Fruit fly (Drosophila melanogaster): ENCODE measurements around the gene CG8004.

CG8004 gene

DNA sequence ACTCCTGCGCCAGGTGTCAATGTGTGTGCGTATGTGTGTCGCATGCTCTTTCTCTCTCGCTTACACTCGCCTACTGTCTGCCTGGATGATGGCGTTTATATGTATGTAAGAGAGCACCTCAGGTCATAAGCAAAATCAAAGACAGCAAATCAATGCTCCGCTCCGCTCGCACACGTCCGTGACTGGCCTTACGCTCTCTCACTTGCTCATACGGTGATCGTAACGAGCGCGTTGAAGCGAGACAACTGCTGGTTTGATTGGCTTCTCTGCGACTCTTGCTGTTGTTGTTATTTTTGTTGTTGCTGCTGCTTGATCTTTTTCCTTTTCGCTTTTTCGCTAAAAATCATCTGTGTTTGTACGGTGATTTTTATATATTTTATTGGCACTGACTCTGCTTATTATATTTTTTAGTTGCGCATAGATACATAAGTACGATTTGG, 32.7 kb downstream of the CG8004 start (continued):
- no peak for TF ChIP-seq CG4854 (GFP tag; optimal IDR thresholded peaks at IDR 0.05)
- TF ChIP-seq sisA (GFP tag; IDR thresholded peaks at IDR 0.05), result no peak
- peak; percentile 57 for TF ChIP-seq zen (tag; optimal IDR thresholded peaks at IDR 0.05)
- no peak for TF ChIP-seq CG4707 (GFP tag; optimal IDR thresholded peaks at IDR 0.05)
- TF ChIP-seq en (GFP tag; optimal IDR thresholded peaks at IDR 0.05), result no peak
- TF ChIP-seq sr (GFP tag; IDR thresholded peaks at IDR 0.05), result no peak
- TF ChIP-seq scrt (GFP tag; optimal IDR thresholded peaks at IDR 0.05), result no peak
- peak; percentile 30 for TF ChIP-seq twi (tag; optimal IDR thresholded peaks at IDR 0.05)
- TF ChIP-seq schlank (tag; optimal IDR thresholded peaks at IDR 0.05), result no peak
- no peak for TF ChIP-seq CG10959 (GFP tag; IDR thresholded peaks at IDR 0.05)
- peak; percentile 55; the same call in 2 of the 3 replicates for TF ChIP-seq Aef1 (GFP tag; IDR thresholded peaks at IDR 0.05)
- TF ChIP-seq CG12659 (GFP tag; optimal IDR thresholded peaks at IDR 0.05), result no peak
- TF ChIP-seq CG33557 (GFP tag; optimal IDR thresholded peaks at IDR 0.05), result peak; percentile 22
- no peak for TF ChIP-seq trh (GFP tag; optimal IDR thresholded peaks at IDR 0.05)
- peak; percentile 47 for TF ChIP-seq CG8924 (tag; optimal IDR thresholded peaks at IDR 0.05)
- no peak for TF ChIP-seq Sin3A (optimal IDR thresholded peaks at IDR 0.05)
- peak; percentile 97 for TF ChIP-seq CG1832 (GFP tag; optimal IDR thresholded peaks at IDR 0.05)
- TF ChIP-seq kay (GFP tag; optimal IDR thresholded peaks at IDR 0.05), result no peak
- TF ChIP-seq danr (GFP tag; IDR thresholded peaks at IDR 0.05), result no peak
- TF ChIP-seq CG11723 (GFP tag; optimal IDR thresholded peaks at IDR 0.05), result no peak
- no peak for TF ChIP-seq CG15601 (tag; optimal IDR thresholded peaks at IDR 0.05)
- TF ChIP-seq CG6683 (GFP tag; optimal IDR thresholded peaks at IDR 0.05), result no peak
- no peak for TF ChIP-seq vnd (GFP tag; IDR thresholded peaks at IDR 0.05; ENCODE audit: partially characterized antibody)
- no peak for TF ChIP-seq slbo (GFP tag; IDR thresholded peaks at IDR 0.05)
- no peak for TF ChIP-seq pb (GFP tag; optimal IDR thresholded peaks at IDR 0.05)
- TF ChIP-seq CG1647 (GFP tag; optimal IDR thresholded peaks at IDR 0.05), result no peak
- no peak for TF ChIP-seq CG2678 (tag; optimal IDR thresholded peaks at IDR 0.05)
- TF ChIP-seq Mes4 (GFP tag; optimal IDR thresholded peaks at IDR 0.05), result no peak
- no peak for TF ChIP-seq CG16813 (GFP tag; IDR thresholded peaks at IDR 0.05; ENCODE audit: partially characterized antibody)
- TF ChIP-seq klu (GFP tag; IDR thresholded peaks at IDR 0.05), result no peak
- TF ChIP-seq cad (GFP tag; optimal IDR thresholded peaks at IDR 0.05), result no peak
- TF ChIP-seq CG7839 (tag; optimal IDR thresholded peaks at IDR 0.05), result no peak
- no peak for TF ChIP-seq B-H1 (GFP tag; IDR thresholded peaks at IDR 0.05)
- no peak for TF ChIP-seq CG5953 (GFP tag; IDR thresholded peaks at IDR 0.05)
- TF ChIP-seq Poxn (GFP tag; IDR thresholded peaks at IDR 0.05), result no peak
- TF ChIP-seq CG4820 (GFP tag; optimal IDR thresholded peaks at IDR 0.05), result no peak
- no peak for TF ChIP-seq lov (optimal IDR thresholded peaks at IDR 0.05)
- TF ChIP-seq lov (GFP tag; IDR thresholded peaks at IDR 0.05), result no peak
- TF ChIP-seq Asciz (GFP tag; optimal IDR thresholded peaks at IDR 0.05), result no peak
- no peak for TF ChIP-seq CG7963 (GFP tag; IDR thresholded peaks at IDR 0.05; ENCODE audit: partially characterized antibody)
- no peak for TF ChIP-seq ken (GFP tag; IDR thresholded peaks at IDR 0.05)
- TF ChIP-seq lbe (GFP tag; optimal IDR thresholded peaks at IDR 0.05), result peak; percentile 14
- peak; percentile 91 for TF ChIP-seq chinmo (GFP tag; IDR thresholded peaks at IDR 0.05; ENCODE audit: partially characterized antibody)
- TF ChIP-seq Myb (GFP tag; optimal IDR thresholded peaks at IDR 0.05), result no peak
- TF ChIP-seq ATbp (GFP tag; optimal IDR thresholded peaks at IDR 0.05), result no peak
- TF ChIP-seq Nf-YA (GFP tag; IDR thresholded peaks at IDR 0.05), result peak; percentile 55; the same call in 1 of the 2 replicates
- TF ChIP-seq CG3281 (GFP tag; optimal IDR thresholded peaks at IDR 0.05), result no peak
- no peak for TF ChIP-seq CG10267 (tag; optimal IDR thresholded peaks at IDR 0.05)
- TF ChIP-seq CG7745 (tag; optimal IDR thresholded peaks at IDR 0.05), result no peak
- no peak for TF ChIP-seq Oli (tag; optimal IDR thresholded peaks at IDR 0.05)
- no peak for TF ChIP-seq zen2 (GFP tag; IDR thresholded peaks at IDR 0.05; ENCODE audit: partially characterized antibody)
- TF ChIP-seq CG13287 (GFP tag; IDR thresholded peaks at IDR 0.05; ENCODE audit: partially characterized antibody), result peak; percentile 42
